Fruit fly (Drosophila melanogaster): ENCODE data around the gene CG31176.

Gene CG31176

dm6 chr3R:21719420-21719933 lies at the start of gene CG31176:
Gene CG31176 (minus strand): TSS chr3R:21719660.
- TF ChIP-seq CG33017 (tag; optimal IDR thresholded peaks at IDR 0.05) = no peak
- peak; percentile 4 for TF ChIP-seq bab1 (GFP tag; optimal IDR thresholded peaks at IDR 0.05)
- TF ChIP-seq kay (GFP tag; ENCODE audit: borderline replicate concordance) = peak; percentile 66

- TF ChIP-seq cic (GFP tag; optimal IDR thresholded peaks at IDR 0.05) (no peak), Hr96 (GFP tag; optimal IDR thresholded peaks at IDR 0.05) (no peak), bab1 (GFP tag; optimal IDR thresholded peaks at IDR 0.05) (no peak), CG12768 (GFP tag; optimal IDR thresholded peaks at IDR 0.05) (no peak), CG7101 (tag; optimal IDR thresholded peaks at IDR 0.05) (no peak), ovo (GFP tag; optimal IDR thresholded peaks at IDR 0.05) (no peak), CG5204 (GFP tag; optimal IDR thresholded peaks at IDR 0.05) (no peak), tj (GFP tag; optimal IDR thresholded peaks at IDR 0.05) (no peak), CG1620 (GFP tag; optimal IDR thresholded peaks at IDR 0.05) (no peak), kay (GFP tag; ENCODE audit: borderline replicate concordance) (no peak), cnc (optimal IDR thresholded peaks at IDR 0.05) (no peak), CG11617 (GFP tag; optimal IDR thresholded peaks at IDR 0.05) (no peak), CG14711 (tag; optimal IDR thresholded peaks at IDR 0.05) (no peak), CG33017 (tag; optimal IDR thresholded peaks at IDR 0.05) (no peak), pad (GFP tag; optimal IDR thresholded peaks at IDR 0.05) (no peak), Clk (GFP tag; optimal IDR thresholded peaks at IDR 0.05) (no peak)
Observed at dm6 chr3R:21769218-21769617, 49.8 kb upstream of the CG31176 start, which contains the start of gene Burs. Gene Burs (plus strand): TSS chr3R:21769518.

- TF ChIP-seq kay (GFP tag; ENCODE audit: borderline replicate concordance) (peak; percentile 56), cic (GFP tag; optimal IDR thresholded peaks at IDR 0.05) (peak; percentile 5), ovo (GFP tag; optimal IDR thresholded peaks at IDR 0.05) (no peak)
Observed at dm6 chr3R:21758145-21758856, 38.8 kb upstream of the CG31176 start, which contains the start of gene CG42335. Gene CG42335 (plus strand): TSS chr3R:21758764.

dm6 chr3R:21757550-21757949 lies 38.1 kb upstream of the CG31176 start:
- no peak for TF ChIP-seq Crg-1 (GFP tag; optimal IDR thresholded peaks at IDR 0.05)
- TF ChIP-seq Hr96 (GFP tag; optimal IDR thresholded peaks at IDR 0.05) = no peak
- TF ChIP-seq cic (GFP tag; optimal IDR thresholded peaks at IDR 0.05) = peak; percentile 66

dm6 chr3R:21753974-21754373 lies 34.5 kb upstream of the CG31176 start, which contains the start of gene CG31198:
Gene CG31198 (plus strand): TSS chr3R:21754324.
- TF ChIP-seq kay (GFP tag; ENCODE audit: borderline replicate concordance) (peak; percentile 18), CG7101 (tag; optimal IDR thresholded peaks at IDR 0.05) (no peak), tj (GFP tag; optimal IDR thresholded peaks at IDR 0.05) (no peak), CG33017 (tag; optimal IDR thresholded peaks at IDR 0.05) (no peak), bab1 (GFP tag; optimal IDR thresholded peaks at IDR 0.05) (no peak), CG7045 (GFP tag; optimal IDR thresholded peaks at IDR 0.05) (no peak), ovo (GFP tag; optimal IDR thresholded peaks at IDR 0.05) (no peak), CG5204 (GFP tag; optimal IDR thresholded peaks at IDR 0.05) (no peak), CG12768 (GFP tag; optimal IDR thresholded peaks at IDR 0.05) (peak; percentile 12), cic (GFP tag; optimal IDR thresholded peaks at IDR 0.05) (peak; percentile 77), toe (GFP tag; optimal IDR thresholded peaks at IDR 0.05) (no peak), pad (GFP tag; optimal IDR thresholded peaks at IDR 0.05) (no peak), Hr96 (GFP tag; optimal IDR thresholded peaks at IDR 0.05) (no peak), CG11617 (GFP tag; optimal IDR thresholded peaks at IDR 0.05) (no peak), Clk (GFP tag; optimal IDR thresholded peaks at IDR 0.05) (no peak), CG14711 (tag; optimal IDR thresholded peaks at IDR 0.05) (no peak), Crg-1 (GFP tag; optimal IDR thresholded peaks at IDR 0.05) (no peak), cnc (optimal IDR thresholded peaks at IDR 0.05) (peak in 1 of 2 experiments; percentile 64), CG1620 (GFP tag; optimal IDR thresholded peaks at IDR 0.05) (no peak), Mnt (GFP tag; optimal IDR thresholded peaks at IDR 0.05) (peak; percentile 37)

dm6 chr3R:21753099-21753498 lies 33.6 kb upstream of the CG31176 start:
- TF ChIP-seq kay (GFP tag; ENCODE audit: borderline replicate concordance) (peak; percentile 52), Clk (GFP tag; optimal IDR thresholded peaks at IDR 0.05) (no peak)

- TF ChIP-seq kay (GFP tag; ENCODE audit: borderline replicate concordance) (peak; percentile 33), cic (GFP tag; optimal IDR thresholded peaks at IDR 0.05) (peak; percentile 19), CG5204 (GFP tag; optimal IDR thresholded peaks at IDR 0.05) (no peak), Clk (GFP tag; optimal IDR thresholded peaks at IDR 0.05) (no peak)
Observed at dm6 chr3R:21748954-21749920, 29.8 kb upstream of the CG31176 start, which contains the start of gene CG31233. Gene CG31233 (plus strand): TSS chr3R:21749853.

Data from whole organism, adult.